Worm (Caenorhabditis elegans) whole organism, late embryonic: ENCODE measurements around the gene F53F4.7.

Experiments used
- K02D7.2 ChIP-seq: sonication (generic microtip); optimal IDR thresholded peaks from 2 replicates; lab custom pipeline; 2017; ENCODE audit warnings: mild to moderate bottlenecking, missing genetic modification characterization, missing compliant biosample characterization
- Y22D7AL.16 ChIP-seq: sonication (generic microtip); optimal IDR thresholded peaks from 2 replicates; lab custom pipeline; 2016; ENCODE audit warnings: missing genetic modification characterization, missing compliant biosample characterization
- ceh-9 ChIP-seq: sonication (generic microtip); optimal IDR thresholded peaks from 2 replicates; lab custom pipeline; 2016; ENCODE audit warnings: mild to moderate bottlenecking, missing genetic modification characterization, inconsistent platforms, missing compliant biosample characterization
- dve-1 ChIP-seq: sonication (generic microtip); optimal IDR thresholded peaks from 2 replicates; lab custom pipeline; 2017; ENCODE audit warnings: antibody characterized with exemption, mild to moderate bottlenecking, missing genetic modification characterization, missing compliant biosample characterization
- hlh-8 ChIP-seq: sonication (generic microtip); optimal IDR thresholded peaks from 2 replicates; lab custom pipeline; 2016; ENCODE audit warnings: missing genotype, missing genetic modification characterization, missing compliant biosample characterization
- pag-3 ChIP-seq: sonication (generic microtip); optimal IDR thresholded peaks from 2 replicates; lab custom pipeline; 2016; ENCODE audit warnings: missing compliant biosample characterization, missing genetic modification characterization, borderline replicate concordance
- pax-1 ChIP-seq: fragments of 150-350 bp; optimal IDR thresholded peaks from 2 replicates; lab custom pipeline; 2014; ENCODE audit warnings: missing biosample characterization, missing genetic modification characterization
- pha-4 ChIP-seq: fragments of 150-350 bp; optimal IDR thresholded peaks from 2 replicates; lab custom pipeline; 2018; ENCODE audit warnings: missing biosample characterization, missing genetic modification reagents, missing genetic modification characterization
- ref-2 ChIP-seq: sonication (generic microtip); optimal IDR thresholded peaks from 2 replicates; lab custom pipeline; 2016; ENCODE audit warnings: missing genetic modification characterization, missing compliant biosample characterization
- sox-4 ChIP-seq: sonication (generic microtip); optimal IDR thresholded peaks from 2 replicates; lab custom pipeline; 2017; ENCODE audit warnings: mild to moderate bottlenecking, missing genetic modification characterization, inconsistent platforms, missing compliant biosample characterization
- syd-9 ChIP-seq: sonication (generic microtip); optimal IDR thresholded peaks from 2 replicates; lab custom pipeline; 2016; ENCODE audit warnings: mild to moderate bottlenecking, missing genetic modification characterization, moderate library complexity, missing compliant biosample characterization
- zip-5 ChIP-seq: sonication (generic microtip); optimal IDR thresholded peaks from 2 replicates; lab custom pipeline; 2016; ENCODE audit warnings: missing genetic modification characterization, missing compliant biosample characterization

F53F4.7 gene

ce11 chrV:13562748-13563147 lies 51.0 kb downstream of the F53F4.7 start:
- TF ChIP-seq hlh-8 (tag; lab: Kevin White, UChicago), result no peak
- no peak for TF ChIP-seq pax-1
- TF ChIP-seq ceh-9 (tag; lab: Kevin White, UChicago), result no peak
- TF ChIP-seq ref-2 (tag; lab: Kevin White, UChicago), result no peak
- no peak for TF ChIP-seq Y22D7AL.16 (tag; lab: Kevin White, UChicago)
- no peak for TF ChIP-seq pha-4 (tag; lab: Kevin White, UChicago)
- no peak for TF ChIP-seq pag-3
- TF ChIP-seq dve-1 (tag; lab: Kevin White, UChicago), result no peak
- TF ChIP-seq syd-9 (tag; lab: Kevin White, UChicago), result no peak
- no peak for TF ChIP-seq K02D7.2 (tag; lab: Kevin White, UChicago)
- TF ChIP-seq zip-5, result no peak
- no peak for TF ChIP-seq sox-4 (tag; lab: Kevin White, UChicago)
